Fruit fly (Drosophila melanogaster): ENCODE results near the gene Cyp28d1.
A peak's percentile ranks its signal among the peaks of the same experiment; 100 is the strongest.

The Cyp28d1 gene

DNA sequence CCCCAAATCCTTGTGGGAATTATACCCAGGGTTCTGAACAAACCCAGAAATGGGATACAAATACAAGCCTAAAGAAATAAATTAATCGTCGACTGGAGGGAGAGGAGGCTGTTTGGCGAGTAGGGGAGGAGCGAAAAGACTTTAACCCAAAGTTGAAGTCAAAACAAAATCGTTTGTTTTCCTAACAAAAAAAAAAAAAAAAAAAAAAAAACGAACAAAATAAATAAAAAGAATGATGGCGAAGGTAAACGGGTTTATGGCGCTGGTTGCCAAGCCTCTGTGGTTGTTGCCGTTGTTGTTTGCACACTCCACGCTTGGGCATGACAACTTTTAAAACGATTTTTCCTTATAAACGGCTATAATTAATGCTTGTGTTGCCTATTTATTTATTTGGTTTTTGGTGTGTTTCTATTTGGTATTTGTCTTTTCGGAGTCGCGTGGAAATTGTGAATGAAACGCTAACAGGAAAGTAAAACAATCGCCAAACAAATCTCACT lies 18.4 kb downstream of the Cyp28d1 start (continued):
- TF ChIP-seq fu2 (GFP tag; optimal IDR thresholded peaks at IDR 0.05), result no peak
- TF ChIP-seq CG33213 (GFP tag; optimal IDR thresholded peaks at IDR 0.05), result no peak
- no peak for TF ChIP-seq Stat92E (GFP tag; optimal IDR thresholded peaks at IDR 0.05)
- no peak for TF ChIP-seq CG31365 (tag; optimal IDR thresholded peaks at IDR 0.05)
- TF ChIP-seq CG2202 (tag; optimal IDR thresholded peaks at IDR 0.05), result no peak
- TF ChIP-seq H2.0 (GFP tag; IDR thresholded peaks at IDR 0.05), result no peak
- peak; percentile 0 for TF ChIP-seq CG15601 (tag; optimal IDR thresholded peaks at IDR 0.05)
- TF ChIP-seq gcm (GFP tag; optimal IDR thresholded peaks at IDR 0.05), result no peak
- TF ChIP-seq en (GFP tag; optimal IDR thresholded peaks at IDR 0.05), result no peak
- TF ChIP-seq eyg (GFP tag; optimal IDR thresholded peaks at IDR 0.05), result no peak
- TF ChIP-seq CG17802 (tag; optimal IDR thresholded peaks at IDR 0.05), result no peak
- peak; percentile 3 for TF ChIP-seq PHDP (tag; optimal IDR thresholded peaks at IDR 0.05)
- peak; percentile 74 for TF ChIP-seq abd-A (tag; optimal IDR thresholded peaks at IDR 0.05)
- TF ChIP-seq sim (GFP tag; IDR thresholded peaks at IDR 0.05), result no peak
- TF ChIP-seq CG3407 (GFP tag; optimal IDR thresholded peaks at IDR 0.05), result no peak
- no peak for TF ChIP-seq Pdp1 (GFP tag; optimal IDR thresholded peaks at IDR 0.05)
- TF ChIP-seq B-H1 (GFP tag; IDR thresholded peaks at IDR 0.05), result no peak
- no peak for TF ChIP-seq eve (GFP tag; optimal IDR thresholded peaks at IDR 0.05)
- peak; percentile 52 for TF ChIP-seq kni (GFP tag; optimal IDR thresholded peaks at IDR 0.05)
- no peak for TF ChIP-seq btn (GFP tag; optimal IDR thresholded peaks at IDR 0.05)
- peak; percentile 3 for TF ChIP-seq unpg (GFP tag; optimal IDR thresholded peaks at IDR 0.05)
- no peak for TF ChIP-seq CG10959 (GFP tag; IDR thresholded peaks at IDR 0.05)
- no peak for TF ChIP-seq HLH4C (GFP tag; IDR thresholded peaks at IDR 0.05; ENCODE audit: partially characterized antibody)
- no peak for TF ChIP-seq CG6654 (GFP tag; optimal IDR thresholded peaks at IDR 0.05)
- TF ChIP-seq CG10209 (GFP tag; optimal IDR thresholded peaks at IDR 0.05), result no peak
- TF ChIP-seq dimm (GFP tag; IDR thresholded peaks at IDR 0.05), result no peak
- no peak for TF ChIP-seq jing (GFP tag; optimal IDR thresholded peaks at IDR 0.05)
- TF ChIP-seq CHES-1-like (GFP tag; optimal IDR thresholded peaks at IDR 0.05), result no peak
- no peak for TF ChIP-seq knrl (GFP tag; IDR thresholded peaks at IDR 0.05; ENCODE audit: partially characterized antibody)
- no peak for TF ChIP-seq CG11085 (GFP tag; IDR thresholded peaks at IDR 0.05)
- TF ChIP-seq CG7928 (GFP tag; optimal IDR thresholded peaks at IDR 0.05), result no peak
- TF ChIP-seq Ets97D (GFP tag; optimal IDR thresholded peaks at IDR 0.05), result no peak
- no peak for TF ChIP-seq CkIIα-i1 (GFP tag; IDR thresholded peaks at IDR 0.05)
- TF ChIP-seq jigr1 (GFP tag; IDR thresholded peaks at IDR 0.05), result no peak
- peak; percentile 35 for TF ChIP-seq sd (tag; optimal IDR thresholded peaks at IDR 0.05)
- no peak for TF ChIP-seq Rx (GFP tag; IDR thresholded peaks at IDR 0.05)
- peak; percentile 11 for TF ChIP-seq CoRest (tag; optimal IDR thresholded peaks at IDR 0.05)
- no peak for TF ChIP-seq CG2120 (GFP tag; optimal IDR thresholded peaks at IDR 0.05)
- peak; percentile 8 for TF ChIP-seq CG12769 (tag; optimal IDR thresholded peaks at IDR 0.05)
- no peak for TF ChIP-seq CG34376 (GFP tag; optimal IDR thresholded peaks at IDR 0.05)
- TF ChIP-seq Ets65A (GFP tag), result no peak
- TF ChIP-seq CG13287 (GFP tag; IDR thresholded peaks at IDR 0.05; ENCODE audit: partially characterized antibody), result no peak
- TF ChIP-seq CG11398 (GFP tag; optimal IDR thresholded peaks at IDR 0.05), result no peak
- TF ChIP-seq HHEX (GFP tag; optimal IDR thresholded peaks at IDR 0.05), result no peak
- TF ChIP-seq CG18764 (GFP tag; optimal IDR thresholded peaks at IDR 0.05), result no peak
- TF ChIP-seq ash1 (GFP tag; optimal IDR thresholded peaks at IDR 0.05), result no peak
- no peak for TF ChIP-seq cas (GFP tag; IDR thresholded peaks at IDR 0.05)
- no peak for TF ChIP-seq CG5245 (GFP tag; optimal IDR thresholded peaks at IDR 0.05)
- TF ChIP-seq CG30431 (GFP tag; optimal IDR thresholded peaks at IDR 0.05), result no peak
- no peak for TF ChIP-seq Gsc (GFP tag; IDR thresholded peaks at IDR 0.05)
- no peak for TF ChIP-seq CG6813 (GFP tag; optimal IDR thresholded peaks at IDR 0.05)

All from whole organism, embryonic.